Worm (Caenorhabditis elegans) whole organism, L4/young adult: ENCODE results near the gene W08F4.3.

Source experiments
- W03F9.2 ChIP-seq: fragments of 150-350 bp; optimal IDR thresholded peaks from 2 replicates; lab custom pipeline; 2014; ENCODE audit warnings: missing biosample characterization, missing genetic modification characterization
- dao-5 ChIP-seq: sonication (generic microtip); optimal IDR thresholded peaks from 2 replicates; lab custom pipeline; 2016; ENCODE audit warnings: missing genotype, missing genetic modification characterization, moderate library complexity, missing compliant biosample characterization

- no peak for TF ChIP-seq W03F9.2
- no peak for TF ChIP-seq dao-5
Observed at ce11 chrII:581983-582382, 1.6 kb downstream of the W08F4.3 start.
